Fruit fly (Drosophila melanogaster): ENCODE results near the gene Jon99Cii.

Jon99Cii gene

DNA sequence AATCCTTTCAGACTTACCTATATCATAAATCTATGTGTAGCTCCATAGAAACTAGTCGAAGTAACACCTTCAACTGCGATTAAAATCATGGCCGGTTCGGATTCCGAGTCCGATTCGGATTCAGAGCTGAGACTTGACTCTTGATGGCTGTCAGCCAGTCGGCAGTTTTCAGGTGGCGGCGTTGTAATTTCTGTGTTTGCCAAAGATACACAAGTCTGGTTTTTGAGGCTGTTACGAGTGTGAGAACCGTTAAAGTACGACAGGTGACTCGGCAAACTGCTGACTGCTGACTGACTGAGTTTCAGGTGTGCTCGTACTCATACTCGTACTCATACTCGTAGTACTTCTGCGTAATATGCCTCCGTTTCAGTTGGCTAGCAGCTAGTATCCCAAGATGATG, 33.2 kb downstream of the Jon99Cii start (continued):
- TF ChIP-seq BEAF-32 (GFP tag; optimal IDR thresholded peaks at IDR 0.05) (no peak), CG17359 (tag; optimal IDR thresholded peaks at IDR 0.05) (peak; percentile 12), sug (tag; optimal IDR thresholded peaks at IDR 0.05) (no peak), ATbp (GFP tag; optimal IDR thresholded peaks at IDR 0.05) (peak; percentile 70), CG18476 (GFP tag; optimal IDR thresholded peaks at IDR 0.05) (no peak), z (GFP tag; IDR thresholded peaks at IDR 0.05) (no peak), CG4360 (GFP tag; IDR thresholded peaks at IDR 0.05) (no peak), bab2 (GFP tag; optimal IDR thresholded peaks at IDR 0.05) (peak; percentile 7), twi (tag; optimal IDR thresholded peaks at IDR 0.05) (no peak), CG8281 (tag; optimal IDR thresholded peaks at IDR 0.05) (no peak), CG13287 (GFP tag; IDR thresholded peaks at IDR 0.05; ENCODE audit: partially characterized antibody) (no peak), Xrp1 (GFP tag; IDR thresholded peaks at IDR 0.05) (0 out of 2 replicates have a peak, but pooled peaks have one; percentile 14), Bteb2 (GFP tag; optimal IDR thresholded peaks at IDR 0.05) (no peak), Nf-YA (GFP tag; IDR thresholded peaks at IDR 0.05) (no peak), CG10431 (GFP tag; optimal IDR thresholded peaks at IDR 0.05) (no peak), CG15479 (GFP tag; optimal IDR thresholded peaks at IDR 0.05) (no peak), gro (GFP tag; optimal IDR thresholded peaks at IDR 0.05) (no peak), HLH54F (GFP tag; optimal IDR thresholded peaks at IDR 0.05) (no peak), CG10366 (GFP tag; IDR thresholded peaks at IDR 0.05) (no peak), chinmo (GFP tag; IDR thresholded peaks at IDR 0.05; ENCODE audit: partially characterized antibody) (no peak), Neu2 (GFP tag; optimal IDR thresholded peaks at IDR 0.05; ENCODE audit: borderline replicate concordance) (no peak), Vsx1 (GFP tag; optimal IDR thresholded peaks at IDR 0.05) (peak; percentile 20), dan (GFP tag; IDR thresholded peaks at IDR 0.05) (no peak), HLH3B (GFP tag; IDR thresholded peaks at IDR 0.05) (no peak), NK7.1 (GFP tag; optimal IDR thresholded peaks at IDR 0.05) (peak; percentile 11), CG34224 (GFP tag; IDR thresholded peaks at IDR 0.05; ENCODE audit: partially characterized antibody) (no peak), grn (GFP tag; optimal IDR thresholded peaks at IDR 0.05) (peak; percentile 15), ham (GFP tag; IDR thresholded peaks at IDR 0.05) (no peak), pfk (GFP tag; optimal IDR thresholded peaks at IDR 0.05) (no peak), CG7745 (tag; optimal IDR thresholded peaks at IDR 0.05) (no peak), MBD-R2 (GFP tag; IDR thresholded peaks at IDR 0.05) (no peak), Jarid2 (GFP tag; optimal IDR thresholded peaks at IDR 0.05) (no peak), esg (GFP tag; conservative IDR thresholded peaks at IDR 0.05) (no peak), CG7839 (tag; optimal IDR thresholded peaks at IDR 0.05) (no peak), CG14710 (tag; optimal IDR thresholded peaks at IDR 0.05) (no peak), luna (GFP tag; optimal IDR thresholded peaks at IDR 0.05) (no peak), CG4404 (GFP tag; IDR thresholded peaks at IDR 0.05) (no peak), CG1529 (GFP tag; optimal IDR thresholded peaks at IDR 0.05) (no peak), Ets65A (GFP tag) (no peak), ERR (GFP tag; optimal IDR thresholded peaks at IDR 0.05) (no peak), CG4820 (GFP tag; optimal IDR thresholded peaks at IDR 0.05) (no peak), CG15073 (GFP tag; optimal IDR thresholded peaks at IDR 0.05) (no peak), Ssrp (tag; optimal IDR thresholded peaks at IDR 0.05) (no peak), zf30C (GFP tag; optimal IDR thresholded peaks at IDR 0.05) (no peak), CG11504 (tag; optimal IDR thresholded peaks at IDR 0.05) (no peak), Oaz (GFP tag; IDR thresholded peaks at IDR 0.05) (0 out of 2 replicates have a peak, but pooled peaks have one; percentile 7), gsb (GFP tag; IDR thresholded peaks at IDR 0.05) (0 out of 2 replicates have a peak, but pooled peaks have one; percentile 19), bsh (GFP tag; optimal IDR thresholded peaks at IDR 0.05) (peak in 1 of 2 experiments; percentile 38), Abd-B (GFP tag; optimal IDR thresholded peaks at IDR 0.05) (no peak), CG10209 (GFP tag; optimal IDR thresholded peaks at IDR 0.05) (peak; percentile 55), lilli (GFP tag; optimal IDR thresholded peaks at IDR 0.05) (no peak)
